Fruit fly (Drosophila melanogaster) whole organism, embryonic: Measurements from ENCODE around the gene CG10651.
A peak's percentile ranks its signal among the peaks of the same experiment; 100 is the strongest.

Experiments used
- ATbp ChIP-seq: fragments of 200-800 bp; sonication (Bioruptor generic); optimal IDR thresholded peaks from 2 replicates; lab custom pipeline; 2017; ENCODE audit warnings: missing biosample characterization, mild to moderate bottlenecking, missing genetic modification characterization, missing genetic modification reagents
- CG12236 ChIP-seq: fragments of 200-800 bp; sonication (Bioruptor generic); optimal IDR thresholded peaks from 2 replicates; lab custom pipeline; 2016; ENCODE audit warnings: missing biosample characterization, missing genetic modification characterization
- CG1233 ChIP-seq: fragments of 200-800 bp; sonication (Bioruptor generic); optimal IDR thresholded peaks from 4 replicates; lab custom pipeline; 2018; ENCODE audit warnings: missing biosample characterization, mild to moderate bottlenecking, missing genetic modification characterization
- CG12391 ChIP-seq: fragments of 200-800 bp; sonication (Bioruptor generic); optimal IDR thresholded peaks from 3 replicates; lab custom pipeline; 2018; ENCODE audit warnings: missing biosample characterization, mild to moderate bottlenecking, missing genetic modification characterization, moderate library complexity
- CG12659 ChIP-seq: fragments of 200-800 bp; sonication (Bioruptor generic); optimal IDR thresholded peaks from 3 replicates; lab custom pipeline; 2017; ENCODE audit warnings: mild to moderate bottlenecking, missing biosample characterization, missing genetic modification reagents, missing genetic modification characterization
- CG14014 ChIP-seq: fragments of 200-800 bp; sonication (Bioruptor generic); IDR thresholded peaks from 2 replicates; pipeline ENCODE4 v1.3.6; 2022; ENCODE audit warnings: missing biosample characterization, missing genetic modification characterization
- CG14441 ChIP-seq: fragments of 200-800 bp; sonication (Bioruptor generic); IDR thresholded peaks from 2 replicates; pipeline ENCODE4 v1.3.6; 2022; ENCODE audit warnings: missing biosample characterization, missing genetic modification characterization
- CG15696 ChIP-seq: fragments of 200-800 bp; sonication (Bioruptor generic); optimal IDR thresholded peaks from 2 replicates; lab custom pipeline; 2019; ENCODE audit warnings: missing biosample characterization, mild to moderate bottlenecking, missing genetic modification characterization, moderate library complexity
- CG17328 ChIP-seq: fragments of 200-800 bp; sonication (Bioruptor generic); IDR thresholded peaks from 2 replicates; pipeline ENCODE4 v1.3.6; 2022; ENCODE audit warnings: missing biosample characterization, missing genetic modification characterization
- CG17385 ChIP-seq: fragments of 200-800 bp; sonication (Bioruptor generic); optimal IDR thresholded peaks from 3 replicates; lab custom pipeline; 2018; ENCODE audit warnings: missing biosample characterization, mild to moderate bottlenecking, missing genetic modification characterization
- CG18011 ChIP-seq: fragments of 200-800 bp; sonication (Bioruptor generic); optimal IDR thresholded peaks from 2 replicates; lab custom pipeline; 2017; ENCODE audit warnings: missing biosample characterization, missing genetic modification characterization, mild to moderate bottlenecking, moderate library complexity, missing genotype
- CG18476 ChIP-seq: fragments of 200-800 bp; sonication (Bioruptor generic); optimal IDR thresholded peaks from 2 replicates; lab custom pipeline; 2016; ENCODE audit warnings: missing biosample characterization, mild to moderate bottlenecking, missing genetic modification characterization
- CG30431 ChIP-seq: fragments of 200-800 bp; sonication (Bioruptor generic); optimal IDR thresholded peaks from 2 replicates; lab custom pipeline; 2017; ENCODE audit warnings: missing biosample characterization, missing genetic modification characterization
- CG3163 ChIP-seq: fragments of 200-800 bp; sonication (Bioruptor generic); optimal IDR thresholded peaks from 3 replicates; lab custom pipeline; 2016; ENCODE audit warnings: missing biosample characterization, missing genetic modification characterization
- CG4404 ChIP-seq: fragments of 200-800 bp; sonication (Bioruptor generic); IDR thresholded peaks from 2 replicates; pipeline ENCODE4 v1.3.6; 2022; ENCODE audit warnings: missing biosample characterization, missing genetic modification characterization
- CG6689 ChIP-seq: fragments of 200-800 bp; sonication (Bioruptor generic); IDR thresholded peaks from 2 replicates; pipeline ENCODE4 v1.3.6; 2022; ENCODE audit warnings: missing biosample characterization, missing genetic modification characterization
- CG7987 ChIP-seq: fragments of 200-800 bp; sonication (Bioruptor generic); optimal IDR thresholded peaks from 2 replicates; lab custom pipeline; 2018; ENCODE audit warnings: missing biosample characterization, mild to moderate bottlenecking, missing genetic modification characterization, moderate library complexity
- Camta ChIP-seq: fragments of 200-800 bp; sonication (Bioruptor generic); optimal IDR thresholded peaks from 2 replicates; lab custom pipeline; 2016; ENCODE audit warnings: missing biosample characterization, missing genetic modification characterization
- CoRest ChIP-seq: fragments of 200-800 bp; sonication (Bioruptor generic); optimal IDR thresholded peaks from 3 replicates; lab custom pipeline; 2018; ENCODE audit warnings: missing biosample characterization, mild to moderate bottlenecking, missing genetic modification characterization, moderate library complexity
- H15 ChIP-seq: fragments of 200-800 bp; sonication (Bioruptor generic); IDR thresholded peaks from 3 replicates; pipeline ENCODE4 v1.3.6; 2022; ENCODE audit warnings: missing biosample characterization, missing genetic modification characterization
- HLHmδ ChIP-seq: fragments of 200-800 bp; sonication (Bioruptor generic); optimal IDR thresholded peaks from 2 replicates; lab custom pipeline; 2018; ENCODE audit warnings: missing biosample characterization, mild to moderate bottlenecking, missing genetic modification characterization, moderate library complexity
- HmgZ ChIP-seq: fragments of 200-800 bp; sonication (Bioruptor generic); optimal IDR thresholded peaks from 2 replicates; lab custom pipeline; 2018; ENCODE audit warnings: missing biosample characterization, mild to moderate bottlenecking, missing genetic modification characterization
- Hmx ChIP-seq: fragments of 200-800 bp; sonication (Bioruptor generic); optimal IDR thresholded peaks from 2 replicates; lab custom pipeline; 2016; ENCODE audit warnings: missing biosample characterization, missing genetic modification characterization
- Hr39 ChIP-seq: fragments of >200 bp; optimal IDR thresholded peaks from 2 replicates; lab custom pipeline; 2017
- Hr51 ChIP-seq, 2 experiments: fragments of 200-800 bp; sonication (Bioruptor generic); optimal IDR thresholded peaks; 2 replicates in 1 of 2; 3 replicates in 1 of 2; lab custom pipeline; 2016 to 2018; ENCODE audit warnings: missing biosample characterization in 2 of 2, missing genetic modification characterization in 2 of 2, mild to moderate bottlenecking in 1 of 2, moderate library complexity in 1 of 2
- MESR4 ChIP-seq: fragments of 200-800 bp; sonication (Bioruptor generic); optimal IDR thresholded peaks from 2 replicates; lab custom pipeline; 2018; ENCODE audit warnings: missing biosample characterization, mild to moderate bottlenecking, missing genetic modification characterization, moderate library complexity
- Ravus ChIP-seq: fragments of 200-800 bp; sonication (Bioruptor generic); IDR thresholded peaks from 2 replicates; pipeline ENCODE4 v1.3.6; 2022; ENCODE audit warnings: missing biosample characterization, missing genetic modification characterization
- Taf1 ChIP-seq: fragments of 200-800 bp; sonication (Bioruptor generic); IDR thresholded peaks from 2 replicates; pipeline ENCODE4 v1.3.6; 2022; ENCODE audit warnings: missing biosample characterization, missing genetic modification characterization
- ase ChIP-seq: fragments of 200-800 bp; sonication (Bioruptor generic); IDR thresholded peaks from 3 replicates; pipeline ENCODE4 v1.3.6; 2022; ENCODE audit warnings: missing biosample characterization, missing genetic modification characterization
- ato ChIP-seq: fragments of 200-800 bp; sonication (Bioruptor generic); IDR thresholded peaks from 2 replicates; pipeline ENCODE4 v1.3.6; 2022; ENCODE audit warnings: missing biosample characterization, missing genetic modification characterization; ENCODE audit not compliant: partially characterized antibody
- caup ChIP-seq: fragments of 200-800 bp; sonication (Bioruptor generic); optimal IDR thresholded peaks from 3 replicates; lab custom pipeline; 2017; ENCODE audit warnings: missing biosample characterization, mild to moderate bottlenecking, missing genetic modification characterization, moderate library complexity; ENCODE audit not compliant: severe bottlenecking
- corto ChIP-seq: fragments of 200-800 bp; sonication (Bioruptor generic); optimal IDR thresholded peaks from 2 replicates; lab custom pipeline; 2016; ENCODE audit warnings: missing biosample characterization, mild to moderate bottlenecking, missing genetic modification characterization, moderate library complexity
- cwo ChIP-seq: fragments of 200-800 bp; sonication (Bioruptor generic); optimal IDR thresholded peaks from 3 replicates; lab custom pipeline; 2017; ENCODE audit warnings: missing biosample characterization, missing genetic modification characterization, mild to moderate bottlenecking, moderate library complexity, missing genetic modification reagents
- dan ChIP-seq: fragments of 200-800 bp; sonication (Bioruptor generic); IDR thresholded peaks from 2 replicates; pipeline ENCODE4 v1.3.6; 2022; ENCODE audit warnings: missing biosample characterization, missing genetic modification characterization
- dimm ChIP-seq: fragments of 200-800 bp; sonication (Bioruptor generic); IDR thresholded peaks from 2 replicates; pipeline ENCODE4 v1.3.6; 2022; ENCODE audit warnings: missing biosample characterization, missing genetic modification characterization
- fd96Cb ChIP-seq: fragments of 200-800 bp; sonication (Bioruptor generic); optimal IDR thresholded peaks from 2 replicates; lab custom pipeline; 2018; ENCODE audit warnings: missing biosample characterization, mild to moderate bottlenecking, missing genetic modification characterization, moderate library complexity
- insv ChIP-seq, 2 experiments: fragments of 200-800 bp; sonication (Bioruptor generic); optimal IDR thresholded peaks; 3 replicates each; lab custom pipeline; 2016 to 2018; ENCODE audit warnings: missing biosample characterization in 2 of 2, missing genetic modification characterization in 2 of 2
- kah ChIP-seq: fragments of 200-800 bp; sonication (Bioruptor generic); optimal IDR thresholded peaks from 2 replicates; lab custom pipeline; 2018; ENCODE audit warnings: missing biosample characterization, mild to moderate bottlenecking, missing genetic modification characterization
- lab ChIP-seq: fragments of 200-800 bp; sonication (Bioruptor generic); optimal IDR thresholded peaks from 3 replicates; lab custom pipeline; 2017; ENCODE audit warnings: missing biosample characterization, missing genetic modification characterization, mild to moderate bottlenecking, moderate library complexity, missing genetic modification reagents
- mam ChIP-seq: fragments of 200-800 bp; sonication (Bioruptor generic); optimal IDR thresholded peaks from 3 replicates; lab custom pipeline; 2016; ENCODE audit warnings: missing biosample characterization, missing genetic modification characterization
- nerfin-2 ChIP-seq: fragments of 200-800 bp; sonication (Bioruptor generic); IDR thresholded peaks from 2 replicates; pipeline ENCODE4 v1.3.6; 2022; ENCODE audit warnings: missing biosample characterization, missing genetic modification characterization; ENCODE audit not compliant: partially characterized antibody
- pros ChIP-seq: fragments of 200-800 bp; sonication (Bioruptor generic); optimal IDR thresholded peaks from 3 replicates; lab custom pipeline; 2019; ENCODE audit warnings: missing biosample characterization, mild to moderate bottlenecking, missing genetic modification characterization, moderate library complexity
- pzg ChIP-seq: fragments of 200-800 bp; sonication (Bioruptor generic); optimal IDR thresholded peaks from 3 replicates; lab custom pipeline; 2018; ENCODE audit warnings: missing biosample characterization, mild to moderate bottlenecking, missing genetic modification characterization, moderate library complexity
- sisA ChIP-seq: fragments of 200-800 bp; sonication (Bioruptor generic); IDR thresholded peaks from 2 replicates; pipeline ENCODE4 v1.3.6; 2022; ENCODE audit warnings: missing biosample characterization, missing genetic modification characterization
- slp2 ChIP-seq: fragments of 200-800 bp; sonication (Bioruptor generic); optimal IDR thresholded peaks from 2 replicates; lab custom pipeline; 2016; ENCODE audit warnings: missing biosample characterization, missing genetic modification characterization
- tap ChIP-seq: fragments of 200-800 bp; optimal IDR thresholded peaks from 3 replicates; lab custom pipeline; 2019; ENCODE audit warnings: missing biosample characterization, mild to moderate bottlenecking, missing genetic modification characterization, moderate library complexity
- vnd ChIP-seq: fragments of 200-800 bp; sonication (Bioruptor generic); IDR thresholded peaks from 3 replicates; pipeline ENCODE4 v1.3.6; 2022; ENCODE audit warnings: missing biosample characterization, missing genetic modification characterization; ENCODE audit not compliant: partially characterized antibody
- vvl ChIP-seq: fragments of 200-800 bp; sonication (Bioruptor generic); IDR thresholded peaks from 2 replicates; pipeline ENCODE4 v1.3.6; 2022; ENCODE audit warnings: missing biosample characterization, missing genetic modification characterization
- z ChIP-seq: fragments of 200-800 bp; sonication (Bioruptor generic); IDR thresholded peaks from 3 replicates; pipeline ENCODE4 v1.3.6; 2022; ENCODE audit warnings: missing biosample characterization, missing genetic modification characterization

Gene CG10651

dm6 chr2L:20091094-20091679 is 43.5 kb downstream of the CG10651 start, which contains the start of the genes CG10747 and Pyroxd1 (continued):
- TF ChIP-seq CG1233 (GFP tag; lab: Kevin White, UChicago) (peak; percentile 94), fd96Cb (tag; lab: Kevin White, UChicago) (peak; percentile 96), CG12236 (GFP tag; lab: Kevin White, UChicago) (peak; percentile 86), tap (tag; lab: Kevin White, UChicago) (peak; percentile 94), corto (GFP tag; lab: Kevin White, UChicago) (peak; percentile 89), Camta (GFP tag; lab: Kevin White, UChicago) (peak; percentile 93), CG4404 (GFP tag; lab: Robert Waterston, UW) (peak; percentile 96), HmgZ (tag; lab: Kevin White, UChicago) (peak; percentile 98), ase (peak; percentile 91), HLHmδ (GFP tag; lab: Kevin White, UChicago) (no peak), Hr51 (GFP tag; optimal IDR thresholded peaks at IDR 0.05; lab: Kevin White, UChicago) (peak; percentile 94 to 97), MESR4 (GFP tag; lab: Kevin White, UChicago) (peak; percentile 80), CG18476 (peak; percentile 94), CG12659 (GFP tag; lab: Kevin White, UChicago) (peak; percentile 98), cwo (GFP tag; lab: Kevin White, UChicago) (peak; percentile 91), CG14441 (GFP tag; lab: Robert Waterston, UW) (peak; percentile 95), CG7987 (GFP tag; lab: Kevin White, UChicago) (peak; percentile 83), pros (peak; percentile 31), CG18011 (GFP tag; lab: Kevin White, UChicago) (peak; percentile 89), Taf1 (GFP tag; lab: Robert Waterston, UW) (peak; percentile 96), nerfin-2 (no peak), CG6689 (GFP tag; lab: Robert Waterston, UW) (peak; percentile 97), Ravus (peak; percentile 86), z (no peak), CG17385 (GFP tag; lab: Kevin White, UChicago) (peak; percentile 94), pzg (GFP tag; lab: Kevin White, UChicago) (peak; percentile 80), mam (GFP tag; lab: Kevin White, UChicago) (peak; percentile 97), H15 (GFP tag; lab: Robert Waterston, UW) (peak; percentile 89), CG15696 (tag; lab: Kevin White, UChicago) (peak; percentile 94), dan (peak; percentile 85), vnd (GFP tag; lab: Robert Waterston, UW) (no peak), Hmx (GFP tag; lab: Kevin White, UChicago) (peak; percentile 94), sisA (peak; percentile 96), ato (GFP tag; lab: Robert Waterston, UW) (no peak), vvl (GFP tag; lab: Robert Waterston, UW) (peak; percentile 96), CG14014 (GFP tag; lab: Robert Waterston, UW) (peak; percentile 96), kah (peak; percentile 90), lab (GFP tag; lab: Kevin White, UChicago) (peak; percentile 97), CG30431 (GFP tag; lab: Kevin White, UChicago) (peak; percentile 94), caup (GFP tag; lab: Kevin White, UChicago) (peak; percentile 96), ATbp (GFP tag; lab: Kevin White, UChicago) (peak; percentile 94), CG3163 (peak; percentile 76), slp2 (GFP tag; lab: Kevin White, UChicago) (peak; percentile 89), CG17328 (GFP tag; lab: Robert Waterston, UW) (peak; percentile 92), dimm (GFP tag; lab: Robert Waterston, UW) (0 out of 2 replicates have a peak, but pooled peaks have one; percentile 53), CG12391 (peak; percentile 98), CoRest (tag; lab: Kevin White, UChicago) (peak; percentile 99), insv (GFP tag; optimal IDR thresholded peaks at IDR 0.05; lab: Kevin White, UChicago) (peak in 1 of 2 experiments; percentile 83), Hr39 (lab: Kevin White, UChicago) (no peak)
